Fruit fly (Drosophila melanogaster) whole organism, prepupa: ENCODE results near the gene CG11367.
A peak's percentile ranks its signal among the peaks of the same experiment; 100 is the strongest.

Source experiments
- CG6808 ChIP-seq: fragments of 200-800 bp; sonication (Bioruptor generic); optimal IDR thresholded peaks from 3 replicates; lab custom pipeline; 2017; ENCODE audit warnings: missing biosample characterization, missing genetic modification characterization, mild to moderate bottlenecking, moderate library complexity, missing genetic modification reagents
- Ets96B ChIP-seq: fragments of 200-800 bp; optimal IDR thresholded peaks from 2 replicates; lab custom pipeline; 2019; ENCODE audit warnings: missing biosample characterization, mild to moderate bottlenecking, missing genetic modification characterization, moderate library complexity
- Lpt ChIP-seq: fragments of 200-800 bp; sonication (Bioruptor generic); optimal IDR thresholded peaks from 3 replicates; lab custom pipeline; 2016; ENCODE audit warnings: missing biosample characterization, missing genetic modification characterization
- Sox102F ChIP-seq: fragments of 200-800 bp; sonication (Bioruptor generic); optimal IDR thresholded peaks from 2 replicates; lab custom pipeline; 2016; ENCODE audit warnings: missing biosample characterization, mild to moderate bottlenecking, missing genetic modification characterization
- cyc ChIP-seq: fragments of 200-800 bp; sonication (Bioruptor generic); optimal IDR thresholded peaks from 3 replicates; lab custom pipeline; 2016; ENCODE audit warnings: missing biosample characterization, missing genetic modification characterization
- esn ChIP-seq: fragments of 200-800 bp; sonication (Bioruptor generic); optimal IDR thresholded peaks from 2 replicates; lab custom pipeline; 2016; ENCODE audit warnings: missing biosample characterization, mild to moderate bottlenecking, missing genetic modification characterization, moderate library complexity
- net ChIP-seq: fragments of 200-800 bp; sonication (Bioruptor generic); optimal IDR thresholded peaks from 3 replicates; lab custom pipeline; 2016; ENCODE audit warnings: missing biosample characterization, missing genetic modification characterization
- svp ChIP-seq: fragments of 200-800 bp; sonication (Bioruptor generic); peaks from one replicate; lab custom pipeline; 2016; ENCODE audit warnings: missing biosample characterization, missing genetic modification characterization

Gene CG11367

DNA sequence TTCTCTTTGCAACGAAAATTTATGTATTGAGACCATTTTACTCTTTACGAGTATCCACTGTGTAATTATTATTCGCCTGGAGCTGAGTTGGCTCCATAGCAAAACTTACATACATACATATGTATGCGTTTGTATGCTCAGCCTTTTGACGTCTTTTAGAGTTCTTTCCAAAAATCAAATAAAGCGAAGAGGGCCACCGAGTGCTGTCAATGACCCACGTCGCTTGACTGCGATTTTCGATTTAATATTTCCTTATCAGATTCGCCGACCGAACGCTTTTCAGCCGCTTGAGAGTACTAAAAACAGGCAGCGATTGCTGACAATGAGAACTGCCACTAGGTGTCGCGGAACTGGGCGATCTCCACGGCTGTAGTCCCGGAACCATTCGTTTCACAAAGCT, 46.6 kb downstream of the CG11367 start:
- TF ChIP-seq net (no peak), CG6808 (GFP tag; lab: Kevin White, UChicago) (no peak), svp (GFP tag; lab: Kevin White, UChicago) (peak; percentile 92), cyc (peak; percentile 20), Ets96B (tag; lab: Kevin White, UChicago) (no peak), Lpt (GFP tag; lab: Kevin White, UChicago) (no peak), esn (no peak), Sox102F (peak; percentile 11)
